Fruit fly (Drosophila melanogaster) whole organism, embryonic: ENCODE measurements around the gene Nrd1.

ENCODE experiments used
- Ada2b ChIP-seq: fragments of 200-800 bp; sonication (Bioruptor generic); IDR thresholded peaks from 2 replicates; pipeline ENCODE4 v1.3.6; 2022; ENCODE audit warnings: missing biosample characterization, missing genetic modification characterization
- Asciz ChIP-seq: fragments of 200-800 bp; sonication (Bioruptor generic); optimal IDR thresholded peaks from 2 replicates; lab custom pipeline; 2017; ENCODE audit warnings: missing biosample characterization, mild to moderate bottlenecking, missing genetic modification characterization, missing genetic modification reagents
- Atf6 ChIP-seq: fragments of 200-800 bp; sonication (Bioruptor generic); IDR thresholded peaks from 2 replicates; pipeline ENCODE4 v1.3.6; 2022; ENCODE audit warnings: missing biosample characterization, missing genetic modification characterization
- B-H2 ChIP-seq: fragments of 200-800 bp; sonication (Bioruptor generic); optimal IDR thresholded peaks from 2 replicates; lab custom pipeline; 2018; ENCODE audit warnings: missing biosample characterization, mild to moderate bottlenecking, missing genetic modification characterization
- CG11085 ChIP-seq: fragments of 200-800 bp; sonication (Bioruptor generic); IDR thresholded peaks from 2 replicates; pipeline ENCODE4 v1.3.6; 2022; ENCODE audit warnings: missing biosample characterization, missing genetic modification characterization
- CG12236 ChIP-seq: fragments of 200-800 bp; sonication (Bioruptor generic); optimal IDR thresholded peaks from 2 replicates; lab custom pipeline; 2016; ENCODE audit warnings: missing biosample characterization, missing genetic modification characterization
- CG14860 ChIP-seq: fragments of 200-800 bp; sonication (Bioruptor generic); IDR thresholded peaks from 3 replicates; pipeline ENCODE4 v1.3.6; 2022; ENCODE audit warnings: missing biosample characterization, missing genetic modification characterization; ENCODE audit not compliant: partially characterized antibody
- CG15073 ChIP-seq: fragments of 200-800 bp; sonication (Bioruptor generic); optimal IDR thresholded peaks from 2 replicates; lab custom pipeline; 2016; ENCODE audit warnings: missing biosample characterization, missing genetic modification characterization
- CG15479 ChIP-seq: fragments of 200-800 bp; sonication (Bioruptor generic); optimal IDR thresholded peaks from 3 replicates; lab custom pipeline; 2019; ENCODE audit warnings: missing biosample characterization, mild to moderate bottlenecking, missing genetic modification characterization, moderate library complexity
- CG17385 ChIP-seq: fragments of 200-800 bp; sonication (Bioruptor generic); optimal IDR thresholded peaks from 3 replicates; lab custom pipeline; 2018; ENCODE audit warnings: missing biosample characterization, mild to moderate bottlenecking, missing genetic modification characterization
- CG18599 ChIP-seq: fragments of 200-800 bp; sonication (Bioruptor generic); optimal IDR thresholded peaks from 3 replicates; lab custom pipeline; 2017; ENCODE audit warnings: missing biosample characterization, missing genetic modification characterization, mild to moderate bottlenecking, moderate library complexity, missing genetic modification reagents
- CG2120 ChIP-seq: fragments of 200-800 bp; sonication (Bioruptor generic); optimal IDR thresholded peaks from 3 replicates; lab custom pipeline; 2016; ENCODE audit warnings: missing biosample characterization, missing genetic modification characterization
- CG30431 ChIP-seq: fragments of 200-800 bp; sonication (Bioruptor generic); optimal IDR thresholded peaks from 2 replicates; lab custom pipeline; 2017; ENCODE audit warnings: missing biosample characterization, missing genetic modification characterization
- CG6254 ChIP-seq: fragments of 200-800 bp; sonication (Bioruptor generic); optimal IDR thresholded peaks from 3 replicates; lab custom pipeline; 2017; ENCODE audit warnings: mild to moderate bottlenecking, missing biosample characterization, missing genetic modification reagents, missing genetic modification characterization
- CG6683 ChIP-seq: fragments of 200-800 bp; sonication (Bioruptor generic); optimal IDR thresholded peaks from 2 replicates; lab custom pipeline; 2017; ENCODE audit warnings: missing biosample characterization, mild to moderate bottlenecking, missing genetic modification characterization, missing genetic modification reagents
- CG7745 ChIP-seq: fragments of 200-800 bp; sonication (Bioruptor generic); optimal IDR thresholded peaks from 2 replicates; lab custom pipeline; 2018; ENCODE audit warnings: missing biosample characterization, mild to moderate bottlenecking, missing genetic modification characterization, moderate library complexity
- CG8290 ChIP-seq, 3 experiments: fragments of 200-800 bp; sonication (Bioruptor generic); optimal IDR thresholded peaks; 2 replicates each; lab custom pipeline; 2016 to 2019; ENCODE audit warnings: missing biosample characterization in 3 of 3, missing genetic modification characterization in 3 of 3, mild to moderate bottlenecking in 2 of 3, moderate library complexity in 1 of 3
- CG9437 ChIP-seq: fragments of 200-800 bp; sonication (Bioruptor generic); optimal IDR thresholded peaks from 2 replicates; lab custom pipeline; 2018; ENCODE audit warnings: missing biosample characterization, mild to moderate bottlenecking, missing genetic modification characterization
- CHES-1-like ChIP-seq: fragments of 200-800 bp; sonication (Bioruptor generic); optimal IDR thresholded peaks from 2 replicates; lab custom pipeline; 2016; ENCODE audit warnings: missing biosample characterization, missing genetic modification characterization
- Dad ChIP-seq: fragments of 200-800 bp; sonication (Bioruptor generic); optimal IDR thresholded peaks from 3 replicates; lab custom pipeline; 2016; ENCODE audit warnings: missing biosample characterization, missing genetic modification characterization
- Eip74EF ChIP-seq, 2 experiments: fragments of 200-800 bp in 1 of 2; fragments of >200 bp in 1 of 2; sonication (Bioruptor generic) in 1 of 2; optimal IDR thresholded peaks; 2 replicates each; lab custom pipeline; 2017 to 2019; ENCODE audit warnings: missing biosample characterization in 2 of 2, missing genetic modification characterization in 2 of 2, mild to moderate bottlenecking in 1 of 2, moderate library complexity in 1 of 2
- Fer1 ChIP-seq: fragments of 200-800 bp; sonication (Bioruptor generic); optimal IDR thresholded peaks from 2 replicates; lab custom pipeline; 2017; ENCODE audit warnings: missing biosample characterization, mild to moderate bottlenecking, missing genetic modification characterization
- Gug ChIP-seq: fragments of 200-800 bp; sonication (Bioruptor generic); IDR thresholded peaks from 4 replicates; pipeline ENCODE4 v1.3.6; 2022; ENCODE audit warnings: missing biosample characterization, missing genetic modification characterization
- HLH3B ChIP-seq: fragments of 200-800 bp; sonication (Bioruptor generic); IDR thresholded peaks from 2 replicates; pipeline ENCODE4 v1.3.6; 2022; ENCODE audit warnings: missing biosample characterization, missing genetic modification characterization
- Hand ChIP-seq: fragments of 200-800 bp; sonication (Bioruptor generic); optimal IDR thresholded peaks from 2 replicates; lab custom pipeline; 2017; ENCODE audit warnings: mild to moderate bottlenecking, missing biosample characterization, missing genetic modification reagents, missing genetic modification characterization
- Hey ChIP-seq: fragments of 200-800 bp; sonication (Bioruptor generic); optimal IDR thresholded peaks from 3 replicates; lab custom pipeline; 2018; ENCODE audit warnings: missing biosample characterization, mild to moderate bottlenecking, missing genetic modification characterization
- Max ChIP-seq: fragments of 200-800 bp; sonication (Bioruptor generic); optimal IDR thresholded peaks from 2 replicates; lab custom pipeline; 2016; ENCODE audit warnings: missing biosample characterization, mild to moderate bottlenecking, missing genetic modification characterization
- Mes4 ChIP-seq: fragments of 200-800 bp; sonication (Bioruptor generic); optimal IDR thresholded peaks from 2 replicates; lab custom pipeline; 2016; ENCODE audit warnings: missing biosample characterization, missing genetic modification characterization
- Mrtf ChIP-seq: fragments of 200-800 bp; sonication (Bioruptor generic); IDR thresholded peaks from 3 replicates; pipeline ENCODE4 v1.3.6; 2022; ENCODE audit warnings: missing biosample characterization, missing genetic modification characterization
- Nf-YA ChIP-seq: fragments of 200-800 bp; sonication (Bioruptor generic); IDR thresholded peaks from 2 replicates; pipeline ENCODE4 v1.3.6; 2022; ENCODE audit warnings: missing biosample characterization, missing genetic modification characterization
- Nf-YB ChIP-seq: fragments of 200-800 bp; sonication (Bioruptor generic); optimal IDR thresholded peaks from 3 replicates; lab custom pipeline; 2019; ENCODE audit warnings: missing biosample characterization, mild to moderate bottlenecking, missing genetic modification characterization, moderate library complexity
- Scr ChIP-seq: fragments of 200-800 bp; sonication (Bioruptor generic); IDR thresholded peaks from 2 replicates; pipeline ENCODE4 v1.3.6; 2022; ENCODE audit warnings: missing biosample characterization, missing genetic modification characterization; ENCODE audit not compliant: partially characterized antibody
- Sox102F ChIP-seq: fragments of 200-800 bp; sonication (Bioruptor generic); optimal IDR thresholded peaks from 2 replicates; lab custom pipeline; 2018; ENCODE audit warnings: missing biosample characterization, mild to moderate bottlenecking, missing genetic modification characterization, moderate library complexity
- aop ChIP-seq: fragments of 200-800 bp; sonication (Bioruptor generic); IDR thresholded peaks from 2 replicates; pipeline ENCODE4 v1.3.6; 2022; ENCODE audit warnings: missing biosample characterization, missing genetic modification characterization
- ap ChIP-seq: fragments of 200-800 bp; sonication (Bioruptor generic); IDR thresholded peaks from 2 replicates; pipeline ENCODE4 v1.3.6; 2022; ENCODE audit warnings: missing biosample characterization, missing genetic modification characterization
- bowl ChIP-seq: fragments of 200-800 bp; sonication (Bioruptor generic); IDR thresholded peaks from 2 replicates; pipeline ENCODE4 v1.3.6; 2022; ENCODE audit warnings: missing biosample characterization, missing genetic modification characterization
- cad ChIP-seq: fragments of >200 bp; optimal IDR thresholded peaks from 2 replicates; lab custom pipeline; 2017; ENCODE audit warnings: missing biosample characterization, missing genetic modification characterization
- dm ChIP-seq: fragments of 200-800 bp; sonication (Bioruptor generic); optimal IDR thresholded peaks from 3 replicates; lab custom pipeline; 2016; ENCODE audit warnings: missing biosample characterization, missing genetic modification characterization
- insv ChIP-seq, 2 experiments: fragments of 200-800 bp; sonication (Bioruptor generic); optimal IDR thresholded peaks; 3 replicates each; lab custom pipeline; 2016 to 2018; ENCODE audit warnings: missing biosample characterization in 2 of 2, missing genetic modification characterization in 2 of 2
- jigr1 ChIP-seq: fragments of 200-800 bp; sonication (Bioruptor generic); IDR thresholded peaks from 3 replicates; pipeline ENCODE4 v1.3.6; 2022; ENCODE audit warnings: missing biosample characterization, missing genetic modification characterization
- lov ChIP-seq, 2 experiments: fragments of 200-800 bp in 1 of 2; fragments of >200 bp in 1 of 2; sonication (Bioruptor generic) in 1 of 2; IDR thresholded peaks in 1 of 2; optimal IDR thresholded peaks in 1 of 2; 2 replicates in 1 of 2; 3 replicates in 1 of 2; pipeline versions ENCODE4 v1.3.6 to Lab custom; 2017 to 2022; ENCODE audit warnings: missing biosample characterization in 1 of 2, missing genetic modification characterization in 1 of 2
- oc ChIP-seq: fragments of 200-800 bp; sonication (Bioruptor generic); optimal IDR thresholded peaks from 2 replicates; lab custom pipeline; 2018; ENCODE audit warnings: missing biosample characterization, mild to moderate bottlenecking, missing genetic modification characterization, moderate library complexity
- pho ChIP-seq: fragments of 200-800 bp; sonication (Bioruptor generic); optimal IDR thresholded peaks from 2 replicates; lab custom pipeline; 2016; ENCODE audit warnings: missing biosample characterization, missing genetic modification characterization
- phol ChIP-seq: fragments of 200-800 bp; sonication (Bioruptor generic); optimal IDR thresholded peaks from 3 replicates; lab custom pipeline; 2018; ENCODE audit warnings: missing biosample characterization, mild to moderate bottlenecking, missing genetic modification characterization, moderate library complexity
- slou ChIP-seq: fragments of 200-800 bp; sonication (Bioruptor generic); optimal IDR thresholded peaks from 3 replicates; lab custom pipeline; 2016; ENCODE audit warnings: missing biosample characterization, missing genetic modification characterization
- tll ChIP-seq, 2 experiments: fragments of 200-800 bp in 1 of 2; fragments of >200 bp in 1 of 2; sonication (Bioruptor generic) in 1 of 2; optimal IDR thresholded peaks; 2 replicates each; lab custom pipeline; 2017 to 2019; ENCODE audit warnings: missing biosample characterization in 2 of 2, missing genetic modification characterization in 2 of 2, mild to moderate bottlenecking in 1 of 2, moderate library complexity in 1 of 2
- trh ChIP-seq: fragments of 200-800 bp; sonication (Bioruptor generic); optimal IDR thresholded peaks from 2 replicates; lab custom pipeline; 2016; ENCODE audit warnings: missing biosample characterization, missing genetic modification characterization
- unc-4 ChIP-seq: fragments of 200-800 bp; sonication (Bioruptor generic); IDR thresholded peaks from 2 replicates; pipeline ENCODE4 v1.3.6; 2022; ENCODE audit warnings: missing biosample characterization, missing genetic modification characterization; ENCODE audit not compliant: partially characterized antibody

The Nrd1 gene

dm6 chrX:11915154-11915593 lies 46.5 kb upstream of the Nrd1 start (continued):
- TF ChIP-seq Nf-YB (GFP tag; lab: Kevin White, UChicago) = peak; percentile 78
- peak; percentile 83 for TF ChIP-seq Atf6 (GFP tag; lab: Robert Waterston, UW)
- TF ChIP-seq jigr1 = peak; percentile 76; the same call in 2 of the 3 replicates
- TF ChIP-seq CG12236 (GFP tag; lab: Kevin White, UChicago) = no peak
- TF ChIP-seq trh (GFP tag; lab: Kevin White, UChicago) = peak; percentile 50
- no peak for TF ChIP-seq Dad (GFP tag; lab: Kevin White, UChicago)
- TF ChIP-seq CG9437 (GFP tag; lab: Kevin White, UChicago) = peak; percentile 85
- TF ChIP-seq CG15479 (GFP tag; lab: Kevin White, UChicago) = peak; percentile 62
- no peak for TF ChIP-seq Mes4 (GFP tag; lab: Kevin White, UChicago)
- peak; percentile 79 for TF ChIP-seq CG30431 (GFP tag; lab: Kevin White, UChicago)
- peak in 1 of 2 experiments; percentile 89 for TF ChIP-seq Eip74EF (GFP tag; optimal IDR thresholded peaks at IDR 0.05; lab: Kevin White, UChicago)
- peak in 1 of 2 experiments; percentile 47 for TF ChIP-seq insv (GFP tag; optimal IDR thresholded peaks at IDR 0.05; lab: Kevin White, UChicago)
- TF ChIP-seq CG11085 (GFP tag; lab: Robert Waterston, UW) = peak; percentile 75
- TF ChIP-seq CG7745 (tag; lab: Kevin White, UChicago) = no peak
- TF ChIP-seq CG17385 (GFP tag; lab: Kevin White, UChicago) = peak; percentile 86
- TF ChIP-seq dm = no peak
- peak; percentile 89 for TF ChIP-seq oc (tag; lab: Kevin White, UChicago)
- peak; percentile 7 for TF ChIP-seq CHES-1-like (GFP tag; lab: Kevin White, UChicago)
- TF ChIP-seq slou (GFP tag; lab: Kevin White, UChicago) = peak; percentile 79
- peak; percentile 74 for TF ChIP-seq Ada2b (GFP tag; lab: Robert Waterston, UW)
- TF ChIP-seq Max (GFP tag; lab: Kevin White, UChicago) = peak; percentile 32
- TF ChIP-seq lov (optimal IDR thresholded peaks at IDR 0.05; lab: Kevin White, UChicago) = no peak
- peak; percentile 59; the same call in 1 of the 3 replicates for TF ChIP-seq lov (GFP tag; IDR thresholded peaks at IDR 0.05; lab: Robert Waterston, UW)
- peak; percentile 89 for TF ChIP-seq Fer1 (GFP tag; lab: Kevin White, UChicago)
- peak; percentile 76 for TF ChIP-seq CG6683 (GFP tag; lab: Kevin White, UChicago)
- peak; percentile 65 for TF ChIP-seq B-H2 (GFP tag; lab: Kevin White, UChicago)
- peak; percentile 78; the same call in 2 of the 3 replicates for TF ChIP-seq Mrtf (GFP tag; lab: Robert Waterston, UW)
- peak; percentile 58; the same call in 1 of the 2 replicates for TF ChIP-seq bowl (GFP tag; lab: Robert Waterston, UW)
- 0 out of 2 replicates have a peak, but pooled peaks have one; percentile 46 for TF ChIP-seq aop (GFP tag; lab: Robert Waterston, UW)
- TF ChIP-seq cad (GFP tag; lab: Kevin White, UChicago) = no peak
- TF ChIP-seq Scr = no peak
- TF ChIP-seq Hand (GFP tag; lab: Kevin White, UChicago) = peak; percentile 76
- TF ChIP-seq pho (GFP tag; lab: Kevin White, UChicago) = no peak
- TF ChIP-seq Sox102F = peak; percentile 89
- TF ChIP-seq Nf-YA (GFP tag; lab: Robert Waterston, UW) = 0 out of 2 replicates have a peak, but pooled peaks have one; percentile 28
- TF ChIP-seq HLH3B = peak; percentile 82
- peak; percentile 93 for TF ChIP-seq phol (tag; lab: Kevin White, UChicago)
- TF ChIP-seq CG2120 (GFP tag; lab: Kevin White, UChicago) = peak; percentile 58
- TF ChIP-seq Gug (GFP tag; lab: Robert Waterston, UW) = peak; percentile 67
- TF ChIP-seq tll (GFP tag; optimal IDR thresholded peaks at IDR 0.05; lab: Kevin White, UChicago) = peak in 1 of 2 experiments; percentile 38
- TF ChIP-seq CG15073 (GFP tag; lab: Kevin White, UChicago) = no peak
- TF ChIP-seq Hey = peak; percentile 35
- peak; percentile 82 for TF ChIP-seq ap (GFP tag; lab: Robert Waterston, UW)
- no peak for TF ChIP-seq CG14860 (GFP tag; lab: Robert Waterston, UW)
- TF ChIP-seq CG6254 = peak; percentile 85
- TF ChIP-seq unc-4 (GFP tag; lab: Robert Waterston, UW) = no peak
- peak; percentile 64 for TF ChIP-seq CG8290 (GFP tag; optimal IDR thresholded peaks at IDR 0.05; lab: Kevin White, UChicago)
- peak in 1 of 2 experiments; percentile 48 for TF ChIP-seq CG8290 (tag; optimal IDR thresholded peaks at IDR 0.05; lab: Kevin White, UChicago)
- peak; percentile 89 for TF ChIP-seq Asciz (GFP tag; lab: Kevin White, UChicago)
- peak; percentile 89 for TF ChIP-seq CG18599
